Worm (Caenorhabditis elegans): ENCODE data around the gene cyd-1.

- no peak for TF ChIP-seq dao-5 (tag; optimal IDR thresholded peaks at IDR 0.05)
- no peak for TF ChIP-seq him-1 (tag; optimal IDR thresholded peaks at IDR 0.05)
Observed at ce11 chrII:12981980-12982575, 1.7 kb downstream of the cyd-1 start.
